Fruit fly (Drosophila melanogaster): Measurements from ENCODE around the gene Gem4b.
A peak's percentile ranks its signal among the peaks of the same experiment; 100 is the strongest.
"Not testable (repeated sequence)": the region's sequence is repeated elsewhere in the genome, so short reads cannot be mapped to it uniquely, and the experiment has no call there.

The Gem4b gene

dm6 chrX:3940547-3940946, at the start of gene Gem4b:
TSS of gene Gem4b (plus strand) at chrX:3940847.
- TF ChIP-seq Myc, Sin3A, ttk (optimal IDR thresholded peaks at IDR 0.05): not testable (repeated sequence)

DNA sequence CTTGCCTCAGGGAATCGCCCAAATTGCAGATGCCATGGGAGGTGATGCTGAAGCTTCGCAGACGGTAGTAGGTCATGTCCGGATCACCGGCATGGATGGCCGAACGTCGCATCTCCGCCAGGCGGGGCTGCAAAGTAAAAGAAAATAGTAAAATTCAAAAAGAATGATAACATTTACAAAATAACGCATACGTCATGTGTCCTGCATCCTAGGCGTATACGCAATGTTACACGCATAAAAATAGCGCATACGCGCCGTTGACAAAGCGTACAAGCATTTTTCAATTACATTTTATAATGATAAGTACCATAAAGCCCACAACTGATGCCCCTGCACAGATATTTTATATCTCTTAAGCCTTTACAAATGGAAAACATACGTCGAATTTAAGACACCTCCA, 38.7 kb upstream of the Gem4b start:
- TF ChIP-seq h (optimal IDR thresholded peaks at IDR 0.05) (no peak), Sin3A (optimal IDR thresholded peaks at IDR 0.05) (no peak), ttk (optimal IDR thresholded peaks at IDR 0.05) (no peak), psq (optimal IDR thresholded peaks at IDR 0.05) (no peak), insv (optimal IDR thresholded peaks at IDR 0.05) (no peak), Myc (optimal IDR thresholded peaks at IDR 0.05) (no peak)

dm6 chrX:3928520-3928919, 12.1 kb upstream of the Gem4b start:
- TF ChIP-seq ttk (optimal IDR thresholded peaks at IDR 0.05) = no peak

DNA sequence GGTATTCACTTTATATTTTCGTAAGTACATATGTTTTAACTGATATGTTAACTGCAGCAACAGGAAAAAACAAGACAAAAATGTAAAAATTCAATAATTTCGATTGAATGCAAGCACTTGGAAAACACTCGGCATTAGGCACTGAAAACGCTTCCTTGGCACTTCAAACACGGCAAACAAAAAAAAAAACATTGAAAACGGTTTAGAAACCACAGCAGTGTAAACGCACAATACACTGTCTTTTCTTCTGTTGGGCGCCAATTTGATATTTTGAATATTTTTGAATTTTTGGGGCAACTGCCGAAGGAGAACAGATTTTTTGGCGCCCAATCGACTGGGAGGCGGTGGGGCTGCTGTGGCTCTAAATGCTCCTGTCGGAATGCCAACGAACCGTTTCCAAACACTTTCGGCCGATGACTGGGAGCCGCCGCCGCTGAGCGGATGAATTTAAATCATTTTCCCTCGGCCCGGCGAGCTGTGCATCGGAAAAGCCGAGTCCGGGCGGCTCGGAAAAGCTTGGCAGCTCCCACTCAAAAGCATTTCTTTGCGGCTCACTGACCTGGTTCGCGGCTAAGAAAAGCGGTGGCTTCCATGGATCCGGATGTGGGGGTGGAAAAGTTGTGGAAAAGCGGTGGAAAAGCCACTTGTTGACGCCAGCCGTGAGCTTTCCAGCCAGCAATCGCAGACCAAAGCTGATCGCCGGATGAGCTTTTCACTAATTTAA, 10.0 kb upstream of the Gem4b start, which contains the start of gene CG42541:
TSS of gene CG42541 (minus strand) at position 51 of the 724 bp plus-strand sequence.
- TF ChIP-seq insv (optimal IDR thresholded peaks at IDR 0.05) (no peak), Myc (optimal IDR thresholded peaks at IDR 0.05) (no peak), ttk (optimal IDR thresholded peaks at IDR 0.05) (no peak), h (optimal IDR thresholded peaks at IDR 0.05) (no peak), Sin3A (optimal IDR thresholded peaks at IDR 0.05) (no peak), psq (optimal IDR thresholded peaks at IDR 0.05) (no peak)

DNA sequence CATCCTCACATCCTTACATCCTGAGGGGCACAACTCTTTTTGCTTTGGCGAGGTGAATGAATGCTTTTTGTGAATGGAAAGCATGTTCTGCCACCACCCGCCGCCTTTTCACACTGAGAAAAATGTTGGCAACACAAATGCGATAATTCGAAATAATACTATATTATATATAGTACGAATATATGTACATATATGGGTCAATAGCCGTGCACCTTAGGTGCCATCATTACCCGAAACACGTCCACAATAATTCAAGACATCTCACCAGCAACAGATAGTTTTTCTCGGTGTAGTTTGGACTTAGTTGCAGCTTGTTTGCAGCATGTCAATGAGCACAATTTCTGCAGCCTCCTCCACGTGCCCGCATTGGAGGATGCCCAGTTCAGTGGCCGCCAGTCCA, 9.0 kb upstream of the Gem4b start:
- TF ChIP-seq Sin3A (optimal IDR thresholded peaks at IDR 0.05) (no peak), h (optimal IDR thresholded peaks at IDR 0.05) (no peak), psq (optimal IDR thresholded peaks at IDR 0.05) (no peak), ttk (optimal IDR thresholded peaks at IDR 0.05) (no peak), Myc (optimal IDR thresholded peaks at IDR 0.05) (no peak), insv (optimal IDR thresholded peaks at IDR 0.05) (no peak)

DNA sequence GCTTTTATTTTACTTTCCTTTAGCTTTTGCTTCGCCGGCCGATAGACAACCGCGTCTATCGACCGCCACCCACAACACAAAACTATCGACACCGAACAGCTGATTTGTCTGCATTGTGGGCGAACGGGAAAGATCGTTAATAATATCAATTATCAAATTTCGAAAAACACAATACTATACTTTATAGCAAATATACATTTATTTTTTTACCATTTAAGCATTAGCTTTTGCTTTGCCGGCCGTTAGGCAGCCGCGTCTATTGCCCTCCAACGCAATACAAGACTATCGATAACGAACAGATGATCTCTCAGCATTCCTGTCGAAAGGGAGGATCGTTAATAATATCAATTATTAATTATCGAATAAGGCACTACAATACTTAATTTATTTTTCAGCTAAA, 4.5 kb upstream of the Gem4b start, which contains the start of the genes CG2938 and Glos:
TSS of gene CG2938 (minus strand) at position 296 of the 400 bp plus-strand sequence.
TSS of gene Glos (plus strand) at position 344 of the 400 bp plus-strand sequence.
- TF ChIP-seq insv (optimal IDR thresholded peaks at IDR 0.05) (no peak), psq (optimal IDR thresholded peaks at IDR 0.05) (no peak), h (optimal IDR thresholded peaks at IDR 0.05) (no peak), Myc (optimal IDR thresholded peaks at IDR 0.05) (no peak), ttk (optimal IDR thresholded peaks at IDR 0.05) (no peak), Sin3A (optimal IDR thresholded peaks at IDR 0.05) (no peak)

dm6 chrX:3944743-3945142, 4.1 kb downstream of the Gem4b start, which contains the start of gene Gem4c:
TSS of gene Gem4c (plus strand) at chrX:3945043.
- not testable (repeated sequence) for TF ChIP-seq Myc, insv, ttk (optimal IDR thresholded peaks at IDR 0.05)

DNA sequence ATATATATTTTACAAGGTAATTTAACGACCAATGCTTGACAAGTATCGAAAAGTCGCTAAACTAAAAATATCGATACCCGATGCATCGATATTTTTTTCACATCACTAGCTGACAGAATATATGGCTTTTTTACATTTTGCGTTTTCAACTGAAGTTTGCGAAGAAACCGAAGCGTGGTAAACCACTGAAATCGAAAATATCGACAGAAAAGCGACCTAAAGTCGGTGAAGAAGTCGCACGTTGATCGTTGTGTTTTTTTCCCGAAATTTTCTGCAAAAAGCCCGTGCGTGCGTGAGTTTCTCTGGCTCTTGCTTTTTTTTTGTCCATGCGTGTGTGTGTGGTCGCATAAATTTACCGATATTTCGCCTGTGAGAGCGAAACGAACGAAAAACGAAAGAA, 8.2 kb downstream of the Gem4b start, which contains the start of gene Vap33:
TSS of gene Vap33 (plus strand) at position 87 of the 400 bp plus-strand sequence.
- TF ChIP-seq Myc (optimal IDR thresholded peaks at IDR 0.05) = no peak
- no peak for TF ChIP-seq Sin3A (optimal IDR thresholded peaks at IDR 0.05)
- no peak for TF ChIP-seq ttk (optimal IDR thresholded peaks at IDR 0.05)
- no peak for TF ChIP-seq insv (optimal IDR thresholded peaks at IDR 0.05)
- TF ChIP-seq psq (optimal IDR thresholded peaks at IDR 0.05) = no peak
- TF ChIP-seq h (optimal IDR thresholded peaks at IDR 0.05) = no peak

DNA sequence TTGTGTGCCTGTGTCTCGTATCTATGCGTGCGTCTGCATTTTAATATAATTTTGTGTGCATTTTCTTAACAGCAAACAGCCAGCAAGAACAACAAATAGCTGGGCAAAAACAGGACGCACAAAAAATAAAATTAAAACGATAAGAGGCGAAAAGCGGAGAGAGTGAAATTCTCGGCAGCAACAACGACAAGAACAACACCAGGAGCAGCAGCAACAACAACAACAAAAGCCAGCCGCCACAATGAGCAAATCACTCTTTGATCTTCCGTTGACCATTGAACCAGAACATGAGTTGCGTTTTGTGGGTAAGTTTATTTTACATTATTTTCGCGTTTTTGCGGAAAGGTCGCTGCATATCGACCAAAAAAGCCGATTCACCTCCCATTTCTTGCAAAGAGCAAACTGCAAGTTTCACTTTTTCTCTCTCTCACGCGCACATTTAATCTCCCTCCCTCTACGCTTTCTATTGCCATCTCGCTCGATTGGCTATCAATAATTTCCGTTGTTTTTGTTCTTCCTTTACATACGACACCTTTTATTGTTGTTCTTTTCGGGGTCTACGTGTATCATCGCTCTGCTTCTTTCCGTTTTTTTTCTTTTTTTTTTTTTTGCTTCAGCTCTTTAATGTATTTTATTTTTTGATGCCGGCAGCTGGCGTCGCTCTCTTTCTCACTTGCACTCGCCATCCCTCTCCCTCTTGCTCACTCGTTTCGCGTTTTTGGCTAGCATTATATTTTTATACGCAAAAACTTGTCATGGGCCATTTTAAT, 8.9 kb downstream of the Gem4b start:
- TF ChIP-seq insv (optimal IDR thresholded peaks at IDR 0.05) (no peak), psq (optimal IDR thresholded peaks at IDR 0.05) (no peak)

dm6 chrX:3950199-3950645, 9.6 kb downstream of the Gem4b start:
- TF ChIP-seq h (optimal IDR thresholded peaks at IDR 0.05) = no peak
- TF ChIP-seq psq (optimal IDR thresholded peaks at IDR 0.05) = no peak
- no peak for TF ChIP-seq ttk (optimal IDR thresholded peaks at IDR 0.05)
- TF ChIP-seq insv (optimal IDR thresholded peaks at IDR 0.05) = no peak
- no peak for TF ChIP-seq Sin3A (optimal IDR thresholded peaks at IDR 0.05)
- no peak for TF ChIP-seq Myc (optimal IDR thresholded peaks at IDR 0.05)

DNA sequence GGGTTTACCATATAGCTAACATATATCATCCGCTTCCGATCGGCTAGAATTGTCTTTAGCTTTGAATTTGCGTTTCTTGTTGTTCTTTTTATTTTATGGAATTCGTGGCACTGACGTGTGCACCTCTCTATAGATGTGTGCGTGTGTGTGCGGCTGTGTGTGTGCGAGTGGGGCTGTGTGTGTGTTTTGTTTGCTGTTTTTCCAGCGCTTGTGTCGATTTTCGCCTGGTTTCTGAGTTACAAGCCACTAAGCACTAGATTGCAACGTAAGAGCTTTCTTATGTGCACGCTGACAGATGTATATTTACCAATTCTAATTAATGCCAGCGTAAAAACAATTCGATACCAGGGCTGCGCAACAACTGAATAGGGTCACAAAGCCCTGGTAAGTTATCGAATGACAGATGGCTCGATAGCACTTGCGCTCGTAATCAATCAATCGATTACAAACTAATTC, 24.3 kb downstream of the Gem4b start, which contains the start of gene lva:
TSS of gene lva (minus strand) at position 363 of the 456 bp plus-strand sequence.
- TF ChIP-seq psq (optimal IDR thresholded peaks at IDR 0.05) (peak; percentile 93), Sin3A (optimal IDR thresholded peaks at IDR 0.05) (no peak)

dm6 chrX:3967613-3968012, 27.0 kb downstream of the Gem4b start:
- TF ChIP-seq insv (optimal IDR thresholded peaks at IDR 0.05) (no peak), ttk (optimal IDR thresholded peaks at IDR 0.05) (no peak), psq (optimal IDR thresholded peaks at IDR 0.05) (no peak), h (optimal IDR thresholded peaks at IDR 0.05) (no peak), Myc (optimal IDR thresholded peaks at IDR 0.05) (no peak), Sin3A (optimal IDR thresholded peaks at IDR 0.05) (no peak)
